Worm (Caenorhabditis elegans): ENCODE data around the gene grl-31.

ce11 chrV:3581643-3582042, 24.1 kb upstream of the grl-31 start:
- TF ChIP-seq tbx-2 (tag; optimal IDR thresholded peaks at IDR 0.05): no peak
- TF ChIP-seq unc-55 (GFP tag; optimal IDR thresholded peaks at IDR 0.05): no peak
- no peak for TF ChIP-seq K02D7.2 (tag; optimal IDR thresholded peaks at IDR 0.05)
- TF ChIP-seq dmd-4 (tag; optimal IDR thresholded peaks at IDR 0.05; ENCODE audit: borderline replicate concordance): no peak
- no peak for TF ChIP-seq pros-1 (tag; optimal IDR thresholded peaks at IDR 0.05)
- TF ChIP-seq dve-1 (tag; optimal IDR thresholded peaks at IDR 0.05): no peak
- no peak for TF ChIP-seq nfya-1 (tag; optimal IDR thresholded peaks at IDR 0.05)
- no peak for TF ChIP-seq tbx-7 (tag; optimal IDR thresholded peaks at IDR 0.05)
- TF ChIP-seq eyg-1 (tag; optimal IDR thresholded peaks at IDR 0.05): no peak
- TF ChIP-seq nhr-11 (tag; optimal IDR thresholded peaks at IDR 0.05): no peak
- no peak for TF ChIP-seq ceh-14 (tag; optimal IDR thresholded peaks at IDR 0.05)
- TF ChIP-seq ceh-9 (tag; optimal IDR thresholded peaks at IDR 0.05): no peak
